Worm (Caenorhabditis elegans) whole organism, midembryonic: Measurements from ENCODE around the gene dpf-6.

Source experiments
- T22C8.4 ChIP-seq: fragments of 200-800 bp; sonication (Bioruptor generic); IDR thresholded peaks from 2 replicates; pipeline ENCODE4 v1.3.6; 2022; ENCODE audit warnings: missing genetic modification characterization, missing compliant biosample characterization
- cog-1 ChIP-seq: sonication (generic microtip); optimal IDR thresholded peaks from 2 replicates; lab custom pipeline; 2016; ENCODE audit warnings: missing genetic modification characterization, missing compliant biosample characterization
- flt-1 ChIP-seq: fragments of 200-800 bp; sonication (Bioruptor generic); IDR thresholded peaks from 2 replicates; pipeline ENCODE4 v1.3.6; 2022; ENCODE audit warnings: missing genetic modification characterization, missing compliant biosample characterization
- klf-2 ChIP-seq: fragments of 200-800 bp; sonication (Bioruptor generic); conservative IDR thresholded peaks from 2 replicates; pipeline ENCODE4 v1.3.6; 2022; ENCODE audit warnings: missing genetic modification reagents, missing genetic modification characterization, missing compliant biosample characterization
- med-1 ChIP-seq: sonication (generic microtip); optimal IDR thresholded peaks from 2 replicates; lab custom pipeline; 2017; ENCODE audit warnings: missing genetic modification characterization, mild to moderate bottlenecking, missing compliant biosample characterization, antibody characterized with exemption, missing genetic modification reagents; ENCODE audit not compliant: insufficient read depth
- ref-1 ChIP-seq: fragments of 200-800 bp; sonication (Bioruptor generic); conservative IDR thresholded peaks from 2 replicates; pipeline ENCODE4 v1.3.6; 2022; ENCODE audit warnings: missing genetic modification reagents, missing genetic modification characterization, missing compliant biosample characterization
- tab-1 ChIP-seq: fragments of 200-800 bp; sonication (Bioruptor generic); IDR thresholded peaks from 2 replicates; pipeline ENCODE4 v1.3.6; 2022; ENCODE audit warnings: missing genetic modification characterization, missing compliant biosample characterization
- ztf-23 ChIP-seq: fragments of 200-800 bp; sonication (Bioruptor generic); IDR thresholded peaks from 2 replicates; pipeline ENCODE4 v1.3.6; 2022; ENCODE audit warnings: missing genetic modification reagents, missing genetic modification characterization, missing compliant biosample characterization
- ztf-29 ChIP-seq: fragments of 200-800 bp; sonication (Bioruptor generic); IDR thresholded peaks from 2 replicates; pipeline ENCODE4 v1.3.6; 2022; ENCODE audit warnings: missing genetic modification reagents, missing genetic modification characterization, missing compliant biosample characterization

Gene dpf-6

DNA sequence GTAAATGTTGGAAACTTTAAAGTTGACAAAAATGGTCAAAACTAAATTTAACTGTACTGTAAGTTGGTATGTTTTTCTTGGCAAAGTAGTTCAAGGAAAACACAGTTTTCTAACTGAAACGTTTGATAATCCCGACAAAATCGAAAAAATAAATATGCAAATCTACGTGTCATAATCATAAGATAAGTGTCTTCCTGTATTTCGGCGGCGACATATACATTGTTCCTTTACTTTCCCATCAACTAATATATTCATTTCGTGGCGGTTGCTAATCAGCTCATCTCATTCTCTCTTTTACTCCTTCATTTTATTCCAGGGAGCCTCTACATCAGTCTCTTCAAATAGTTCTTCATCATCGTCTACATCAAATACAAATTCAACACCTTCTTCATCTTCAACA is 29.8 kb downstream of the dpf-6 start:
- TF ChIP-seq med-1 (GFP tag; lab: Kevin White, UChicago): no peak
- no peak for TF ChIP-seq T22C8.4 (GFP tag; lab: Robert Waterston, UW)
- TF ChIP-seq ref-1 (GFP tag; lab: Robert Waterston, UW): no peak
- no peak for TF ChIP-seq tab-1 (GFP tag; lab: Robert Waterston, UW)
- TF ChIP-seq ztf-29 (GFP tag; lab: Robert Waterston, UW): no peak
- TF ChIP-seq ztf-23 (GFP tag; lab: Robert Waterston, UW): no peak
- TF ChIP-seq flt-1 (GFP tag; lab: Robert Waterston, UW): no peak
- TF ChIP-seq klf-2: no peak
- no peak for TF ChIP-seq cog-1 (tag; lab: Kevin White, UChicago)

DNA sequence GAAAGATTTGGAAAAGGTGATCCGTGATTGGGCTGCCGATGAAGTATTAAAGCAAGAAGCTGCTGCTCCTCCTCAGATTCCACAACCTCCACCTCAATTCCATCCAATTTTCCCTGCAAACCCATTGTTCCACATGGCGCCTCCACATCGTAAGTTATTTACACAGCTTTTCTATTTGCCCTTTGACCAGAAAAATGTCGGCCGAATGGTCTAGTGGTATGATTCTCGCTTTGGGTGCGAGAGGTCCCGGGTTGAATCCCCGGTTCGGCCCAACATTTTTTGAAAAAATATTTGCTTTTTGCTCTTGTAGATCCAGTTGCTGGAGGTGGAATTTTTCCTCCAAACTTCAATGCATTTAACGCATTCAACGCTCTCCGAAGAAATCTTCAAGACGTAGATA is 31.2 kb downstream of the dpf-6 start:
- TF ChIP-seq flt-1 (GFP tag; lab: Robert Waterston, UW): peak; percentile 80
- no peak for TF ChIP-seq klf-2

DNA sequence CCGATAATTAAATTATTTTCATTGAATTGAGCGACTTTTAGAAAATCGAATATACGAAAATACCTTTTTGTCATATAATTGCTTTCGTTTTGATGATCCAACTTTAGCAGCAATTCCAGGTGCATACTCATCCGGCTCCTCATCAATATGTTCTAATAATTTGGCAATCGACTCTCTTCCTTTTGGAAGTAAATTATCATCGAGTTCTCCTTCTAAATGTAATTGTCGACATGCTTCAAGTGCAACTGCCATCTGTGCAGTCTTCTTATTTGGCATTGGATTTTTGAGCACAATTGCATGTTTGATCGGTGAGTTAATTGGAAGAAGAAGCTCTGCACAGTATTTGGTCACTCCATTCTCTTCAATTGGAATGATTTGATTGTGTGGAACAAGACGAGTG is 39.1 kb downstream of the dpf-6 start:
- TF ChIP-seq ztf-29 (GFP tag; lab: Robert Waterston, UW): no peak
- no peak for TF ChIP-seq ztf-23 (GFP tag; lab: Robert Waterston, UW)
- TF ChIP-seq flt-1 (GFP tag; lab: Robert Waterston, UW): no peak
- no peak for TF ChIP-seq klf-2
- no peak for TF ChIP-seq cog-1 (tag; lab: Kevin White, UChicago)
- no peak for TF ChIP-seq tab-1 (GFP tag; lab: Robert Waterston, UW)
- TF ChIP-seq T22C8.4 (GFP tag; lab: Robert Waterston, UW): no peak
- TF ChIP-seq med-1 (GFP tag; lab: Kevin White, UChicago): no peak
- TF ChIP-seq ref-1 (GFP tag; lab: Robert Waterston, UW): no peak

ce11 chrIII:8080165-8080738 is 42.2 kb downstream of the dpf-6 start, which contains the start of the genes dcr-1 and apc-2:
TSS of gene dcr-1 (minus strand) at chrIII:8080281.
TSS of gene apc-2 (plus strand) at chrIII:8080629.
- no peak for TF ChIP-seq flt-1 (GFP tag; lab: Robert Waterston, UW)
- no peak for TF ChIP-seq ztf-23 (GFP tag; lab: Robert Waterston, UW)
- no peak for TF ChIP-seq ref-1 (GFP tag; lab: Robert Waterston, UW)
- no peak for TF ChIP-seq ztf-29 (GFP tag; lab: Robert Waterston, UW)
- TF ChIP-seq med-1 (GFP tag; lab: Kevin White, UChicago): no peak
- TF ChIP-seq T22C8.4 (GFP tag; lab: Robert Waterston, UW): no peak
- TF ChIP-seq klf-2: no peak
- no peak for TF ChIP-seq tab-1 (GFP tag; lab: Robert Waterston, UW)
- TF ChIP-seq cog-1 (tag; lab: Kevin White, UChicago): no peak

ce11 chrIII:8085355-8085754 is 47.3 kb downstream of the dpf-6 start, which contains the start of the genes K06H7.7 and grp-1:
TSS of gene K06H7.7 (minus strand) at chrIII:8085475.
TSS of gene grp-1 (plus strand) at chrIII:8085705.
- no peak for TF ChIP-seq klf-2
- no peak for TF ChIP-seq med-1 (GFP tag; lab: Kevin White, UChicago)
- no peak for TF ChIP-seq flt-1 (GFP tag; lab: Robert Waterston, UW)
- no peak for TF ChIP-seq tab-1 (GFP tag; lab: Robert Waterston, UW)
- TF ChIP-seq cog-1 (tag; lab: Kevin White, UChicago): no peak
- TF ChIP-seq T22C8.4 (GFP tag; lab: Robert Waterston, UW): no peak
- TF ChIP-seq ztf-23 (GFP tag; lab: Robert Waterston, UW): no peak
- no peak for TF ChIP-seq ztf-29 (GFP tag; lab: Robert Waterston, UW)
- TF ChIP-seq ref-1 (GFP tag; lab: Robert Waterston, UW): no peak

DNA sequence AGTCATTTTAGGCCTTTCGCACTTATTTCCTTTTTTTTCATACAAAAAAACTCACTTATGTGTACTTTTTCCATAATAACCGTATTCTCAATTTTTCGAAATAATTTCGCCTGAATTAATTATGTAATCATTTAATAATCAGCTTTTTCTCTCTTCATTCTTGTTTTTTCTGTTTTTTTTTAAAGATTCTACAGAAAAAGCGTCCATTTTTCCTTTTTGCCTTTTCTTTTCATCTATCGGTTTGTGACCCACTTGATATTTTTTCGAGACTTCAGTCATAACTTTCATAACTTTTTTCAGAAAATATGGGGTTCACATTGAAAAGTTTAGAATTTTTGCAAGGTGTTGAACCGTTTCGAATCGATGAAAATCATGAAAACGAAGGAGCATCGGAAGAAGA is 50.2 kb downstream of the dpf-6 start, which contains the start of gene vms-1:
TSS of gene vms-1 (plus strand) at position 301 of the 400 bp plus-strand sequence.
- TF ChIP-seq T22C8.4 (GFP tag; lab: Robert Waterston, UW) (no peak), ztf-29 (GFP tag; lab: Robert Waterston, UW) (no peak), ref-1 (GFP tag; lab: Robert Waterston, UW) (no peak), med-1 (GFP tag; lab: Kevin White, UChicago) (no peak), flt-1 (GFP tag; lab: Robert Waterston, UW) (no peak), tab-1 (GFP tag; lab: Robert Waterston, UW) (no peak), cog-1 (tag; lab: Kevin White, UChicago) (no peak), ztf-23 (GFP tag; lab: Robert Waterston, UW) (no peak), klf-2 (no peak)
